Worm (Caenorhabditis elegans) whole organism, midembryonic: Measurements from ENCODE around the gene set-5.

Experiments used
- cog-1 ChIP-seq: sonication (generic microtip); optimal IDR thresholded peaks from 2 replicates; lab custom pipeline; 2016; ENCODE audit warnings: missing genetic modification characterization, missing compliant biosample characterization
- flt-1 ChIP-seq: fragments of 200-800 bp; sonication (Bioruptor generic); IDR thresholded peaks from 2 replicates; pipeline ENCODE4 v1.3.6; 2022; ENCODE audit warnings: missing genetic modification characterization, missing compliant biosample characterization
- klf-2 ChIP-seq: fragments of 200-800 bp; sonication (Bioruptor generic); conservative IDR thresholded peaks from 2 replicates; pipeline ENCODE4 v1.3.6; 2022; ENCODE audit warnings: missing genetic modification reagents, missing genetic modification characterization, missing compliant biosample characterization
- med-1 ChIP-seq: sonication (generic microtip); optimal IDR thresholded peaks from 2 replicates; lab custom pipeline; 2017; ENCODE audit warnings: missing genetic modification characterization, mild to moderate bottlenecking, missing compliant biosample characterization, antibody characterized with exemption, missing genetic modification reagents; ENCODE audit not compliant: insufficient read depth
- ref-1 ChIP-seq: fragments of 200-800 bp; sonication (Bioruptor generic); conservative IDR thresholded peaks from 2 replicates; pipeline ENCODE4 v1.3.6; 2022; ENCODE audit warnings: missing genetic modification reagents, missing genetic modification characterization, missing compliant biosample characterization
- tab-1 ChIP-seq: fragments of 200-800 bp; sonication (Bioruptor generic); IDR thresholded peaks from 2 replicates; pipeline ENCODE4 v1.3.6; 2022; ENCODE audit warnings: missing genetic modification characterization, missing compliant biosample characterization
- ztf-23 ChIP-seq: fragments of 200-800 bp; sonication (Bioruptor generic); IDR thresholded peaks from 2 replicates; pipeline ENCODE4 v1.3.6; 2022; ENCODE audit warnings: missing genetic modification reagents, missing genetic modification characterization, missing compliant biosample characterization
- ztf-29 ChIP-seq: fragments of 200-800 bp; sonication (Bioruptor generic); IDR thresholded peaks from 2 replicates; pipeline ENCODE4 v1.3.6; 2022; ENCODE audit warnings: missing genetic modification reagents, missing genetic modification characterization, missing compliant biosample characterization

DNA sequence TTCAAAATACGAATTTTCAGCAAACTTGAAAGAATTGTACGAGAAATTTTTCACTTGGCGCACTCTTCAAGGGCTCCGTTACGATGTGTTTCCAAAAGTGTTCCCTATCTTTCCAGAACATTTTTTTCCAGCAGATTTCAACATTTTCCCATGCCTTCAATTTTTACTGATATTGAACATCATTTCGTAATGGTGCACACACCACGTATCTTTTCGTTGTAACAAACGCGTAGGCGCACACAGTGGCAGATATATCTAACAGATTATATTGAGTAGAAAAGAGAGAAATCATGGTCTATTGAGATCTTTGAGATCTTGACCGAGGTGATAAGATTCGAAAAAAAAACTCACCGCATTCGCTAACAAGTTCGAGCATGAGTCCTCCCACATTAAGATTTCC lies 3.1 kb upstream of the set-5 start:
- TF ChIP-seq flt-1 (no peak), klf-2 (GFP tag; lab: Robert Waterston, UW) (no peak), ref-1 (GFP tag; lab: Robert Waterston, UW) (no peak), med-1 (GFP tag; lab: Kevin White, UChicago) (no peak), tab-1 (no peak), cog-1 (no peak), ztf-23 (no peak), ztf-29 (GFP tag; lab: Robert Waterston, UW) (no peak)
